Worm (Caenorhabditis elegans) whole organism, midembryonic: ENCODE measurements around the gene srt-65.

ENCODE experiments used
- T22C8.4 ChIP-seq: fragments of 200-800 bp; sonication (Bioruptor generic); IDR thresholded peaks from 2 replicates; pipeline ENCODE4 v1.3.6; 2022; ENCODE audit warnings: missing genetic modification characterization, missing compliant biosample characterization
- cog-1 ChIP-seq: sonication (generic microtip); optimal IDR thresholded peaks from 2 replicates; lab custom pipeline; 2016; ENCODE audit warnings: missing genetic modification characterization, missing compliant biosample characterization
- flt-1 ChIP-seq: fragments of 200-800 bp; sonication (Bioruptor generic); IDR thresholded peaks from 2 replicates; pipeline ENCODE4 v1.3.6; 2022; ENCODE audit warnings: missing genetic modification characterization, missing compliant biosample characterization
- klf-2 ChIP-seq: fragments of 200-800 bp; sonication (Bioruptor generic); conservative IDR thresholded peaks from 2 replicates; pipeline ENCODE4 v1.3.6; 2022; ENCODE audit warnings: missing genetic modification reagents, missing genetic modification characterization, missing compliant biosample characterization
- med-1 ChIP-seq: sonication (generic microtip); optimal IDR thresholded peaks from 2 replicates; lab custom pipeline; 2017; ENCODE audit warnings: missing genetic modification characterization, mild to moderate bottlenecking, missing compliant biosample characterization, antibody characterized with exemption, missing genetic modification reagents; ENCODE audit not compliant: insufficient read depth
- ref-1 ChIP-seq: fragments of 200-800 bp; sonication (Bioruptor generic); conservative IDR thresholded peaks from 2 replicates; pipeline ENCODE4 v1.3.6; 2022; ENCODE audit warnings: missing genetic modification reagents, missing genetic modification characterization, missing compliant biosample characterization
- tab-1 ChIP-seq: fragments of 200-800 bp; sonication (Bioruptor generic); IDR thresholded peaks from 2 replicates; pipeline ENCODE4 v1.3.6; 2022; ENCODE audit warnings: missing genetic modification characterization, missing compliant biosample characterization
- ztf-23 ChIP-seq: fragments of 200-800 bp; sonication (Bioruptor generic); IDR thresholded peaks from 2 replicates; pipeline ENCODE4 v1.3.6; 2022; ENCODE audit warnings: missing genetic modification reagents, missing genetic modification characterization, missing compliant biosample characterization
- ztf-29 ChIP-seq: fragments of 200-800 bp; sonication (Bioruptor generic); IDR thresholded peaks from 2 replicates; pipeline ENCODE4 v1.3.6; 2022; ENCODE audit warnings: missing genetic modification reagents, missing genetic modification characterization, missing compliant biosample characterization

srt-65 gene

DNA sequence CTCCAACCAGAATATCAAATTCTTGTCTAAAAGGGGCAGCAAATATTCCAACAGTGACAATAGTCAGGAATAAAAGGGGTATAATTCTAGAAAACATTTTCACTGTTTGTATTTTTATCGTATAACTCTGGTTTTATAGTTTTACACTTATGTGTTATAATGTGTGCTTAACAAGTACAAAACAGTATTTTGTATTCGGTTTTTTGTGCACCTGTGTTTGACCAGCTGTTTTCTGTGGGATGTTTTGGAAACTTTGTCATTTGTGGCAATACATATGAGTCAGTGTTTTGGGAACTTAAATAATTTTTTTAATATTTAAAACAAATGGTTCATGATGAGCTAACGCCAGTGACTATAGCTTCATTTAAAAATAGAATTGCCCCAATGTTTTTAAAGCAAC lies 26.3 kb downstream of the srt-65 start, which contains the start of gene F14F9.6:
Gene F14F9.6, minus strand, starts transcription at position 101 of the 400 bp plus-strand sequence.
- no peak for TF ChIP-seq ref-1
- no peak for TF ChIP-seq tab-1 (GFP tag; lab: Robert Waterston, UW)
- TF ChIP-seq cog-1 (tag; lab: Kevin White, UChicago) = no peak
- no peak for TF ChIP-seq med-1 (GFP tag; lab: Kevin White, UChicago)
- TF ChIP-seq T22C8.4 = no peak
- no peak for TF ChIP-seq flt-1 (GFP tag; lab: Robert Waterston, UW)
- no peak for TF ChIP-seq ztf-23 (GFP tag; lab: Robert Waterston, UW)
- TF ChIP-seq klf-2 (GFP tag; lab: Robert Waterston, UW) = no peak
- no peak for TF ChIP-seq ztf-29 (GFP tag; lab: Robert Waterston, UW)

- no peak for TF ChIP-seq ztf-23 (GFP tag; lab: Robert Waterston, UW)
- no peak for TF ChIP-seq flt-1 (GFP tag; lab: Robert Waterston, UW)
These were observed 28.2 kb downstream of the srt-65 start, which contains the start of gene F14F9.2 for ce11 chrV:5144541-5144940. Gene F14F9.2, plus strand, starts transcription at chrV:5144841.

DNA sequence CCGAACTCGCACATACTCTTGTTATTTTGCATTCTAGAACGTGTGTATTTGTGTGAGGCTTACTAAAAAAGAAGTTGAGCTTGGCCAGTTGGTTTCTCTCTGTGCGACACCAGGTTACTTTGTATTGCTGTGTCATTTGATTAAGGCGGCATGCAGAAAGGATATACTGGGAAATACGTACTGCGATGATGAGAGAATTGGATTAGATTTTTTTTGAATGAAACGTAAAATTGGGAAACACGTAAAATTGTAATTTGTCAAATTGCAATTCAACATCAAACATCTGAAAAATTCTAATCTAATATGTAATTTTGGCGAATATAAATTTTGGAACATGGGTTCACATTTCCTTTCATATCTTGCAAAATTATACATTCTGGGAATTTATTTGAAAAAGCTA lies 28.9 kb downstream of the srt-65 start, which contains the start of gene srh-129:
Gene srh-129, minus strand, starts transcription at position 101 of the 400 bp plus-strand sequence.
- TF ChIP-seq ztf-29 (GFP tag; lab: Robert Waterston, UW) = no peak
- no peak for TF ChIP-seq cog-1 (tag; lab: Kevin White, UChicago)
- TF ChIP-seq T22C8.4 = no peak

- no peak for TF ChIP-seq med-1 (GFP tag; lab: Kevin White, UChicago)
- no peak for TF ChIP-seq ref-1
- no peak for TF ChIP-seq klf-2 (GFP tag; lab: Robert Waterston, UW)
- TF ChIP-seq cog-1 (tag; lab: Kevin White, UChicago) = no peak
- no peak for TF ChIP-seq ztf-23 (GFP tag; lab: Robert Waterston, UW)
- no peak for TF ChIP-seq T22C8.4
These were observed 34.8 kb downstream of the srt-65 start, which contains the start of gene F14F9.3 for ce11 chrV:5137919-5138318. Gene F14F9.3, plus strand, starts transcription at chrV:5138219.

DNA sequence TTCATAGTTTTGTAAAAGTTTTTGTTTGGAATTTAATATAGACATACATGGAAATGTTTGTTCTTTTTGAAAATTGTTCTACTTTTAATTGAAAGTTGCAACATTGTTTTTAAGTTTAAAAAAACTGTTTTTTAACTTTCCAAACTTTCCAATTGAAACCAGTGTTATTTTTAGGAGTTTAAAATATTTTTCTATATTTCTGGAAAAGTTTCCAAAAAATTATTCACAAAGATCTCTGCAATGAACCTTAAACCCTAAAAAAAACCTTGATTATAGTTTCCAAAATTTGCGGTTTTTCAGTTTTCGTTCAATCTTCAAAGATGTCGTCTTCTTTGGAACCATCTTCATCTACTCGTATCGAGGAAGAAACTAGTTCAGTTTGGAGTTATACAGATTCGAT lies 40.3 kb downstream of the srt-65 start, which contains the start of gene F14F9.4:
Gene F14F9.4, plus strand, starts transcription at position 301 of the 400 bp plus-strand sequence.
- TF ChIP-seq T22C8.4 (no peak), ref-1 (no peak), ztf-29 (GFP tag; lab: Robert Waterston, UW) (no peak), klf-2 (GFP tag; lab: Robert Waterston, UW) (no peak), flt-1 (GFP tag; lab: Robert Waterston, UW) (no peak), med-1 (GFP tag; lab: Kevin White, UChicago) (no peak)

DNA sequence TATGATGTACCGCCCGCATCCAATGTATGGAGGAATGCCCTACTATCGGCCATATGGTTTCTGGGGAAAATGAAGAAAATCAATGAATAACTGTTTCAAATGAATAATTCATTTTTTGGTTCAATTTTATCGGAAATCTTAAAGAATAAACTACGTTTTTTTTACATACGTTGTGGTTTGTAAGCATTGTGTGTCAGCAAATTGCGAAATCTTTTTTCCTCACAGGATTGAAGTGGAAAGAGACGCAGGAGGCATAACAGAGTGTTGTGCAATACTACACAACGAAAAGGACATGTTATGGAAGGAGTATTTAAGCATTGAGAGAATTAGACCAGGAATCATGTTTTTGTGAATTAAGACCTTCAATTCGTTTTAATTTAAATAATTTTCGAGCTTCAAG lies 41.4 kb downstream of the srt-65 start:
- no peak for TF ChIP-seq med-1 (GFP tag; lab: Kevin White, UChicago)
- no peak for TF ChIP-seq cog-1 (tag; lab: Kevin White, UChicago)
- no peak for TF ChIP-seq tab-1 (GFP tag; lab: Robert Waterston, UW)
- TF ChIP-seq T22C8.4 = no peak
- no peak for TF ChIP-seq flt-1 (GFP tag; lab: Robert Waterston, UW)
- TF ChIP-seq klf-2 (GFP tag; lab: Robert Waterston, UW) = no peak
- TF ChIP-seq ztf-29 (GFP tag; lab: Robert Waterston, UW) = no peak
- TF ChIP-seq ref-1 = no peak
- TF ChIP-seq ztf-23 (GFP tag; lab: Robert Waterston, UW) = no peak

- TF ChIP-seq flt-1 (GFP tag; lab: Robert Waterston, UW) = no peak
- no peak for TF ChIP-seq ztf-29 (GFP tag; lab: Robert Waterston, UW)
- TF ChIP-seq med-1 (GFP tag; lab: Kevin White, UChicago) = no peak
- TF ChIP-seq T22C8.4 = no peak
- TF ChIP-seq ztf-23 (GFP tag; lab: Robert Waterston, UW) = no peak
- no peak for TF ChIP-seq tab-1 (GFP tag; lab: Robert Waterston, UW)
- TF ChIP-seq cog-1 (tag; lab: Kevin White, UChicago) = no peak
- TF ChIP-seq ref-1 = no peak
- no peak for TF ChIP-seq klf-2 (GFP tag; lab: Robert Waterston, UW)
These were observed 42.7 kb downstream of the srt-65 start, which contains the start of gene F14F9.8 for ce11 chrV:5130018-5130417. Gene F14F9.8, plus strand, starts transcription at chrV:5130318.

- TF ChIP-seq flt-1 (GFP tag; lab: Robert Waterston, UW) (no peak), ztf-29 (GFP tag; lab: Robert Waterston, UW) (no peak), ztf-23 (GFP tag; lab: Robert Waterston, UW) (no peak)
These were observed 45.9 kb downstream of the srt-65 start, which contains the start of gene F14F9.5 for ce11 chrV:5126793-5127192. Gene F14F9.5, plus strand, starts transcription at chrV:5127093.
